Fruit fly (Drosophila melanogaster) whole organism: Measurements from ENCODE around the gene CG14708.

Experiments
- Dll ChIP-seq: fragments of >200 bp; optimal IDR thresholded peaks from 2 replicates; lab custom pipeline; 2017
- pan ChIP-seq: fragments of >200 bp; optimal IDR thresholded peaks from 2 replicates; lab custom pipeline; 2017
- psq ChIP-seq: fragments of >200 bp; optimal IDR thresholded peaks from 2 replicates; lab custom pipeline; 2017
- usp ChIP-seq: fragments of >200 bp; optimal IDR thresholded peaks from 2 replicates; lab custom pipeline; 2017; ENCODE audit warnings: missing biosample characterization, missing genetic modification characterization, mixed read lengths

dm6 chr3R:11581340-11582252 is 27.7 kb downstream of the CG14708 start, which contains the start of gene wkd:
- TF ChIP-seq psq (lab: Kevin White, UChicago) (no peak), Dll (lab: Kevin White, UChicago) (no peak), pan (lab: Kevin White, UChicago) (no peak), usp (GFP tag; lab: Kevin White, UChicago) (no peak)
